Worm (Caenorhabditis elegans) whole organism, young adult: ENCODE results near the gene F49H6.15.

Experiments used
- B0019.2 ChIP-seq: fragments of 200-800 bp; sonication (Bioruptor generic); conservative IDR thresholded peaks from 2 replicates; pipeline ENCODE4 v1.3.6; 2022; ENCODE audit warnings: missing genetic modification reagents, missing genetic modification characterization, missing compliant biosample characterization
- C06A6.2 ChIP-seq: fragments of 200-800 bp; sonication (Bioruptor generic); conservative IDR thresholded peaks from 2 replicates; pipeline ENCODE4 v1.3.6; 2022; ENCODE audit warnings: missing genetic modification characterization, missing compliant biosample characterization
- C17E4.6 ChIP-seq: fragments of 200-800 bp; sonication (Bioruptor generic); IDR thresholded peaks from 2 replicates; pipeline ENCODE4 v1.3.6; 2022; ENCODE audit warnings: missing genetic modification reagents, missing genetic modification characterization, missing compliant biosample characterization
- F33H1.4 ChIP-seq: fragments of 200-800 bp; sonication (Bioruptor generic); IDR thresholded peaks from 2 replicates; pipeline ENCODE4 v1.3.6; 2022; ENCODE audit warnings: missing genetic modification reagents, missing genetic modification characterization, missing compliant biosample characterization
- K11D2.4 ChIP-seq: fragments of 200-800 bp; sonication (Bioruptor generic); IDR thresholded peaks from 2 replicates; pipeline ENCODE4 v1.3.6; 2022; ENCODE audit warnings: missing genetic modification reagents, missing genetic modification characterization, missing compliant biosample characterization
- T07F8.4 ChIP-seq: sonication (generic microtip); optimal IDR thresholded peaks from 2 replicates; lab custom pipeline; 2016; ENCODE audit warnings: mild to moderate bottlenecking, missing genetic modification characterization, moderate library complexity, missing compliant biosample characterization
- Y53F4B.3 ChIP-seq: fragments of 200-800 bp; sonication (Bioruptor generic); IDR thresholded peaks from 2 replicates; pipeline ENCODE4 v1.3.6; 2022; ENCODE audit warnings: missing genetic modification reagents, missing genetic modification characterization, missing compliant biosample characterization
- Y53G8AR.9 ChIP-seq: fragments of 200-800 bp; sonication (Bioruptor generic); conservative IDR thresholded peaks from 2 replicates; pipeline ENCODE4 v1.3.6; 2022; ENCODE audit warnings: missing genetic modification reagents, missing genetic modification characterization, missing compliant biosample characterization
- ccch-3 ChIP-seq: fragments of 200-800 bp; sonication (Bioruptor generic); optimal IDR thresholded peaks from 2 replicates; lab custom pipeline; 2018; ENCODE audit warnings: mild to moderate bottlenecking, missing genetic modification characterization, missing compliant biosample characterization
- cebp-1 ChIP-seq, 2 experiments: fragments of 200-800 bp in 1 of 2; sonication (Bioruptor generic) in 1 of 2; sonication (generic microtip) in 1 of 2; IDR thresholded peaks in 1 of 2; optimal IDR thresholded peaks in 1 of 2; 2 replicates each; pipeline versions ENCODE4 v1.3.6 to Lab custom; 2017 to 2022; ENCODE audit warnings: missing compliant biosample characterization in 2 of 2, missing genetic modification characterization in 2 of 2, mild to moderate bottlenecking in 1 of 2, missing genetic modification reagents in 1 of 2, moderate library complexity in 1 of 2
- ceh-40 ChIP-seq: fragments of 200-800 bp; sonication (Bioruptor generic); IDR thresholded peaks from 2 replicates; pipeline ENCODE4 v1.3.6; 2022; ENCODE audit warnings: missing genetic modification characterization, missing compliant biosample characterization
- ceh-91 ChIP-seq: fragments of 200-800 bp; sonication (Bioruptor generic); IDR thresholded peaks from 2 replicates; pipeline ENCODE4 v1.3.6; 2022; ENCODE audit warnings: missing genetic modification reagents, missing genetic modification characterization, missing compliant biosample characterization
- egl-18 ChIP-seq: fragments of 200-800 bp; sonication (Bioruptor generic); IDR thresholded peaks from 2 replicates; pipeline ENCODE4 v1.3.6; 2022; ENCODE audit warnings: missing genetic modification reagents, missing genetic modification characterization, missing compliant biosample characterization
- egl-44 ChIP-seq: fragments of 200-800 bp; sonication (Bioruptor generic); IDR thresholded peaks from 2 replicates; pipeline ENCODE4 v1.3.6; 2022; ENCODE audit warnings: missing genetic modification reagents, missing genetic modification characterization, missing compliant biosample characterization
- ets-4 ChIP-seq: fragments of 200-800 bp; sonication (Bioruptor generic); optimal IDR thresholded peaks from 2 replicates; lab custom pipeline; 2018; ENCODE audit warnings: mild to moderate bottlenecking, missing genetic modification characterization, missing compliant biosample characterization
- hlh-12 ChIP-seq: sonication (generic microtip); optimal IDR thresholded peaks from 2 replicates; lab custom pipeline; 2016; ENCODE audit warnings: missing genetic modification characterization, missing compliant biosample characterization
- hmg-1.2 ChIP-seq: fragments of 200-800 bp; sonication (Bioruptor generic); IDR thresholded peaks from 2 replicates; pipeline ENCODE4 v1.3.6; 2022; ENCODE audit warnings: missing genetic modification reagents, missing genetic modification characterization, missing compliant biosample characterization
- let-526 ChIP-seq: fragments of 200-800 bp; sonication (Bioruptor generic); IDR thresholded peaks from 2 replicates; pipeline ENCODE4 v1.3.6; 2022; ENCODE audit warnings: missing genetic modification reagents, missing genetic modification characterization, missing compliant biosample characterization
- lir-1 ChIP-seq: fragments of 200-800 bp; sonication (Bioruptor generic); conservative IDR thresholded peaks from 2 replicates; pipeline ENCODE4 v1.3.6; 2022; ENCODE audit warnings: missing genetic modification reagents, missing genetic modification characterization, missing compliant biosample characterization
- lsl-1 ChIP-seq: fragments of 200-800 bp; sonication (Bioruptor generic); optimal IDR thresholded peaks from 2 replicates; lab custom pipeline; 2018; ENCODE audit warnings: mild to moderate bottlenecking, missing genetic modification characterization, moderate library complexity, missing compliant biosample characterization
- madf-6 ChIP-seq: fragments of 200-800 bp; sonication (Bioruptor generic); IDR thresholded peaks from 2 replicates; pipeline ENCODE4 v1.3.6; 2022; ENCODE audit warnings: missing genetic modification reagents, missing genetic modification characterization, missing compliant biosample characterization
- madf-8 ChIP-seq: fragments of 200-800 bp; sonication (Bioruptor generic); conservative IDR thresholded peaks from 2 replicates; pipeline ENCODE4 v1.3.6; 2022; ENCODE audit warnings: missing genetic modification reagents, missing genetic modification characterization, missing compliant biosample characterization
- mel-28 ChIP-seq: sonication (generic microtip); optimal IDR thresholded peaks from 2 replicates; lab custom pipeline; 2016; ENCODE audit warnings: borderline replicate concordance, mild to moderate bottlenecking, missing genetic modification characterization, missing compliant biosample characterization
- nfya-1 ChIP-seq: sonication (generic microtip); optimal IDR thresholded peaks from 2 replicates; lab custom pipeline; 2017; ENCODE audit warnings: antibody characterized with exemption, missing compliant biosample characterization, missing genetic modification characterization, borderline replicate concordance; ENCODE audit not compliant: insufficient read depth
- nhr-120 ChIP-seq: fragments of 200-800 bp; sonication (Bioruptor generic); IDR thresholded peaks from 2 replicates; pipeline ENCODE4 v1.3.6; 2022; ENCODE audit warnings: missing genetic modification characterization, missing compliant biosample characterization
- nhr-80 ChIP-seq: sonication (generic microtip); optimal IDR thresholded peaks from 2 replicates; lab custom pipeline; 2016; ENCODE audit warnings: missing genetic modification characterization, missing compliant biosample characterization
- tbx-9 ChIP-seq: sonication (generic microtip); optimal IDR thresholded peaks from 2 replicates; lab custom pipeline; 2016; ENCODE audit warnings: borderline replicate concordance, missing genetic modification characterization, inconsistent platforms, missing compliant biosample characterization
- tlf-1 ChIP-seq: fragments of 200-800 bp; sonication (Bioruptor generic); optimal IDR thresholded peaks from 2 replicates; lab custom pipeline; 2018; ENCODE audit warnings: mild to moderate bottlenecking, missing genetic modification characterization, missing compliant biosample characterization
- unc-130 ChIP-seq: sonication (generic microtip); optimal IDR thresholded peaks from 2 replicates; lab custom pipeline; 2016; ENCODE audit warnings: missing genetic modification reagents, missing genetic modification characterization, missing compliant biosample characterization
- xnd-1 ChIP-seq: sonication (generic microtip); optimal IDR thresholded peaks from 2 replicates; lab custom pipeline; 2016; ENCODE audit warnings: missing genotype, missing genetic modification reagents, missing genetic modification characterization, missing compliant biosample characterization
- zfh-2 ChIP-seq: fragments of 200-800 bp; sonication (Bioruptor generic); conservative IDR thresholded peaks from 2 replicates; pipeline ENCODE4 v1.3.6; 2022; ENCODE audit warnings: missing genetic modification reagents, missing genetic modification characterization, missing compliant biosample characterization
- ztf-18 ChIP-seq: sonication (generic microtip); optimal IDR thresholded peaks from 2 replicates; lab custom pipeline; 2016; ENCODE audit warnings: missing genotype, mild to moderate bottlenecking, missing genetic modification characterization, missing compliant biosample characterization
- ztf-22 ChIP-seq: fragments of 200-800 bp; sonication (Bioruptor generic); optimal IDR thresholded peaks from 2 replicates; lab custom pipeline; 2018; ENCODE audit warnings: mild to moderate bottlenecking, missing genetic modification characterization, moderate library complexity, missing compliant biosample characterization
- ztf-25 ChIP-seq: fragments of 200-800 bp; sonication (Bioruptor generic); IDR thresholded peaks from 2 replicates; pipeline ENCODE4 v1.3.6; 2022; ENCODE audit warnings: missing genetic modification reagents, missing genetic modification characterization, missing compliant biosample characterization
- ztf-3 ChIP-seq: fragments of 200-800 bp; sonication (Bioruptor generic); optimal IDR thresholded peaks from 2 replicates; lab custom pipeline; 2018; ENCODE audit warnings: mild to moderate bottlenecking, missing genetic modification characterization, missing compliant biosample characterization

The F49H6.15 gene

ce11 chrV:17001167-17001566 is 25.0 kb downstream of the F49H6.15 start, which contains the start of gene sri-9:
Gene sri-9 (plus strand): TSS chrV:17001467.
- TF ChIP-seq cebp-1 (GFP tag; IDR thresholded peaks at IDR 0.05; lab: Robert Waterston, UW) (no peak), cebp-1 (tag; optimal IDR thresholded peaks at IDR 0.05; lab: Kevin White, UChicago) (no peak), T07F8.4 (no peak), hmg-1.2 (GFP tag; lab: Robert Waterston, UW) (no peak), C17E4.6 (no peak), nfya-1 (tag; lab: Kevin White, UChicago) (no peak), nhr-80 (tag; lab: Kevin White, UChicago) (no peak), egl-18 (GFP tag; lab: Robert Waterston, UW) (no peak), ceh-40 (GFP tag; lab: Robert Waterston, UW) (no peak), K11D2.4 (GFP tag; lab: Robert Waterston, UW) (no peak), ets-4 (no peak), ztf-25 (no peak), egl-44 (GFP tag; lab: Robert Waterston, UW) (no peak), xnd-1 (tag; lab: Kevin White, UChicago) (no peak)

DNA sequence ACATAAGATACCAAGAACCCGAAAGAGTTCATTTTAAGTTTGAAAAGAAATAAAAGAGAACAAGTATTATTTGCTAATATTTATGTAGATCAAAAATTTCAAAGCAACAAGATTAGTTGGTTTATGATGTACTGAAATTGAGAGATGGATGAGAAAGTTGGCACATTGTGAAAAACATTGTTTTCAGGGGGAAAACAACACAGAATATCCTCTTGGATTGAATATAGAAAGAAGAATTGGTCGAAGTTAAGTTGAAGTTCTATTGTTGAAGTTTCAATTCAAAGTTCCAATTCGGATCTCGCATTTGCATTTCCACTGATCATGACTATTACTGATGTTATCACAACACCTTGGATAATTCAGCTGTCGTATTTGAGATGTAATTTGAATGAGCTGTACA is 25.6 kb downstream of the F49H6.15 start:
- no peak for TF ChIP-seq madf-6 (GFP tag; lab: Robert Waterston, UW)
- no peak for TF ChIP-seq C06A6.2 (GFP tag; lab: Robert Waterston, UW)
- TF ChIP-seq ztf-18 (tag; lab: Kevin White, UChicago): no peak
- TF ChIP-seq madf-8 (GFP tag; lab: Robert Waterston, UW): no peak
- TF ChIP-seq lir-1 (GFP tag; lab: Robert Waterston, UW): no peak
- TF ChIP-seq Y53G8AR.9 (GFP tag; lab: Robert Waterston, UW): no peak
- no peak for TF ChIP-seq zfh-2 (GFP tag; lab: Robert Waterston, UW)
- no peak for TF ChIP-seq Y53F4B.3 (GFP tag; lab: Robert Waterston, UW)
- TF ChIP-seq ztf-22 (GFP tag; lab: Kevin White, UChicago): no peak
- TF ChIP-seq B0019.2 (GFP tag; lab: Robert Waterston, UW): no peak
- no peak for TF ChIP-seq tlf-1 (GFP tag; lab: Kevin White, UChicago)
- no peak for TF ChIP-seq ztf-3
- no peak for TF ChIP-seq F33H1.4 (GFP tag; lab: Robert Waterston, UW)
- no peak for TF ChIP-seq ceh-91 (GFP tag; lab: Robert Waterston, UW)
- no peak for TF ChIP-seq ccch-3 (GFP tag; lab: Kevin White, UChicago)
- no peak for TF ChIP-seq hlh-12 (tag; lab: Kevin White, UChicago)
- no peak for TF ChIP-seq nhr-120
- TF ChIP-seq tbx-9 (tag; lab: Kevin White, UChicago): no peak
- no peak for TF ChIP-seq lsl-1 (GFP tag; lab: Kevin White, UChicago)
- no peak for TF ChIP-seq egl-18 (GFP tag; lab: Robert Waterston, UW)

ce11 chrV:17000204-17000603 is 26.0 kb downstream of the F49H6.15 start, which contains the start of gene str-217:
Gene str-217 (minus strand): TSS chrV:17000304.
- no peak for TF ChIP-seq let-526 (GFP tag; lab: Robert Waterston, UW)
- no peak for TF ChIP-seq unc-130 (GFP tag; lab: Kevin White, UChicago)
- no peak for TF ChIP-seq mel-28 (tag; lab: Kevin White, UChicago)
